Worm (Caenorhabditis elegans) whole organism, mixed stage, embryonic: ENCODE data around the gene hint-3.

Experiments
- M03D4.4 ChIP-seq: sonication (generic microtip); optimal IDR thresholded peaks from 2 replicates; lab custom pipeline; 2017; ENCODE audit warnings: mild to moderate bottlenecking, missing genetic modification characterization, missing compliant biosample characterization
- bed-3 ChIP-seq: fragments of 200-800 bp; sonication (Bioruptor generic); optimal IDR thresholded peaks from 3 replicates; lab custom pipeline; 2018; ENCODE audit warnings: mild to moderate bottlenecking, missing genetic modification characterization, moderate library complexity, missing compliant biosample characterization
- blmp-1 ChIP-seq: fragments of 150-350 bp; optimal IDR thresholded peaks from 2 replicates; lab custom pipeline; 2014; ENCODE audit warnings: missing biosample characterization, missing genetic modification characterization
- ceh-39 ChIP-seq: fragments of 150-350 bp; optimal IDR thresholded peaks from 2 replicates; lab custom pipeline; 2014; ENCODE audit warnings: missing biosample characterization, missing genetic modification characterization
- ceh-43 ChIP-seq: fragments of 200-800 bp; sonication (Bioruptor generic); optimal IDR thresholded peaks from 2 replicates; lab custom pipeline; 2018; ENCODE audit warnings: mild to moderate bottlenecking, missing genetic modification characterization, moderate library complexity, missing compliant biosample characterization
- ceh-83 ChIP-seq: fragments of 200-800 bp; sonication (Bioruptor generic); optimal IDR thresholded peaks from 2 replicates; lab custom pipeline; 2018; ENCODE audit warnings: mild to moderate bottlenecking, missing genetic modification characterization, missing compliant biosample characterization
- ces-1 ChIP-seq: fragments of 150-350 bp; optimal IDR thresholded peaks from 2 replicates; lab custom pipeline; 2014; ENCODE audit warnings: missing biosample characterization, missing genetic modification reagents, missing genetic modification characterization
- cnd-1 ChIP-seq: fragments of 200-800 bp; sonication (Bioruptor generic); optimal IDR thresholded peaks from 2 replicates; lab custom pipeline; 2018; ENCODE audit warnings: mild to moderate bottlenecking, missing genetic modification characterization, missing compliant biosample characterization
- drap-1 ChIP-seq: fragments of 200-800 bp; sonication (Bioruptor generic); optimal IDR thresholded peaks from 3 replicates; lab custom pipeline; 2018; ENCODE audit warnings: mild to moderate bottlenecking, missing genetic modification characterization, missing compliant biosample characterization
- elt-1 ChIP-seq: sonication (generic microtip); optimal IDR thresholded peaks from 2 replicates; lab custom pipeline; 2017; ENCODE audit warnings: missing genetic modification characterization, mild to moderate bottlenecking, missing compliant biosample characterization, antibody characterized with exemption, moderate library complexity, borderline replicate concordance; ENCODE audit not compliant: insufficient read depth
- elt-3 ChIP-seq: fragments of 150-350 bp; optimal IDR thresholded peaks from 2 replicates; lab custom pipeline; 2014; ENCODE audit warnings: missing biosample characterization, missing genetic modification characterization
- flh-1 ChIP-seq: fragments of 200-800 bp; sonication (Bioruptor generic); optimal IDR thresholded peaks from 2 replicates; lab custom pipeline; 2018; ENCODE audit warnings: mild to moderate bottlenecking, missing genetic modification characterization, moderate library complexity, missing compliant biosample characterization
- ham-2 ChIP-seq: fragments of 200-800 bp; sonication (Bioruptor generic); optimal IDR thresholded peaks from 2 replicates; lab custom pipeline; 2018; ENCODE audit warnings: mild to moderate bottlenecking, missing genetic modification characterization, missing compliant biosample characterization
- hlh-1 ChIP-seq: fragments of 150-350 bp; optimal IDR thresholded peaks from 2 replicates; lab custom pipeline; 2014; ENCODE audit warnings: missing biosample characterization, missing genetic modification reagents, missing genetic modification characterization
- lin-13 ChIP-seq: fragments of 150-350 bp; optimal IDR thresholded peaks from 2 replicates; lab custom pipeline; 2014; ENCODE audit warnings: missing biosample characterization, missing genetic modification characterization
- lin-32 ChIP-seq: fragments of 200-800 bp; sonication (Bioruptor generic); optimal IDR thresholded peaks from 2 replicates; lab custom pipeline; 2018; ENCODE audit warnings: mild to moderate bottlenecking, missing genetic modification characterization, missing compliant biosample characterization
- lsy-2 ChIP-seq: fragments of 150-350 bp; optimal IDR thresholded peaks from 2 replicates; lab custom pipeline; 2014; ENCODE audit warnings: missing biosample characterization, missing genetic modification characterization
- mab-5 ChIP-seq: fragments of 150-350 bp; optimal IDR thresholded peaks from 2 replicates; lab custom pipeline; 2014; ENCODE audit warnings: missing biosample characterization, missing genetic modification characterization
- mep-1 ChIP-seq: fragments of 150-350 bp; optimal IDR thresholded peaks from 2 replicates; lab custom pipeline; 2017; ENCODE audit warnings: missing biosample characterization, missing genetic modification reagents, missing genetic modification characterization, inconsistent platforms
- mls-2 ChIP-seq: sonication (generic microtip); optimal IDR thresholded peaks from 2 replicates; lab custom pipeline; 2016; ENCODE audit warnings: mild to moderate bottlenecking, missing genetic modification characterization, moderate library complexity, missing compliant biosample characterization
- nhr-2 ChIP-seq: fragments of 150-350 bp; optimal IDR thresholded peaks from 2 replicates; lab custom pipeline; 2014; ENCODE audit warnings: missing biosample characterization, missing genetic modification characterization
- nhr-237 ChIP-seq: fragments of 150-350 bp; optimal IDR thresholded peaks from 2 replicates; lab custom pipeline; 2014; ENCODE audit warnings: missing biosample characterization, missing genetic modification characterization
- nhr-28 ChIP-seq: fragments of 150-350 bp; optimal IDR thresholded peaks from 2 replicates; lab custom pipeline; 2014; ENCODE audit warnings: missing biosample characterization, missing genetic modification characterization
- nhr-76 ChIP-seq: sonication (generic microtip); optimal IDR thresholded peaks from 2 replicates; lab custom pipeline; 2017; ENCODE audit warnings: missing biosample characterization, missing genetic modification characterization
- pha-4 ChIP-seq: fragments of 150-350 bp; optimal IDR thresholded peaks from 2 replicates; lab custom pipeline; 2018; ENCODE audit warnings: missing biosample characterization, missing genetic modification reagents, missing genetic modification characterization
- sem-2 ChIP-seq: fragments of 200-800 bp; sonication (Bioruptor generic); optimal IDR thresholded peaks from 2 replicates; lab custom pipeline; 2018; ENCODE audit warnings: mild to moderate bottlenecking, missing genetic modification characterization, missing compliant biosample characterization
- sptf-1 ChIP-seq: sonication (generic microtip); optimal IDR thresholded peaks from 2 replicates; lab custom pipeline; 2017; ENCODE audit warnings: mild to moderate bottlenecking, missing genetic modification characterization, moderate library complexity, missing compliant biosample characterization
- tbx-8 ChIP-seq: fragments of 200-800 bp; sonication (Bioruptor generic); optimal IDR thresholded peaks from 2 replicates; lab custom pipeline; 2018; ENCODE audit warnings: mild to moderate bottlenecking, missing genetic modification characterization, moderate library complexity, missing compliant biosample characterization
- unc-120 ChIP-seq: sonication (generic microtip); optimal IDR thresholded peaks from 2 replicates; lab custom pipeline; 2017; ENCODE audit warnings: missing genetic modification characterization, missing compliant biosample characterization; ENCODE audit not compliant: poor library complexity, severe bottlenecking
- unc-39 ChIP-seq: fragments of 150-350 bp; optimal IDR thresholded peaks from 2 replicates; lab custom pipeline; 2014; ENCODE audit warnings: missing biosample characterization, missing genetic modification characterization
- unc-62 ChIP-seq: fragments of 150-350 bp; optimal IDR thresholded peaks from 2 replicates; lab custom pipeline; 2014; ENCODE audit warnings: missing biosample characterization, missing genetic modification reagents, missing genetic modification characterization
- zip-8 ChIP-seq: fragments of 150-350 bp; optimal IDR thresholded peaks from 2 replicates; lab custom pipeline; 2014; ENCODE audit warnings: missing biosample characterization, missing genetic modification characterization
- ztf-11 ChIP-seq: fragments of 150-350 bp; optimal IDR thresholded peaks from 2 replicates; lab custom pipeline; 2014; ENCODE audit warnings: missing biosample characterization, missing genetic modification characterization

The hint-3 gene

ce11 chrV:7773647-7774046, 13.4 kb downstream of the hint-3 start:
- TF ChIP-seq lin-13 (tag; lab: Kevin White, UChicago), result no peak
- no peak for TF ChIP-seq drap-1

ce11 chrV:7774143-7774595, 13.9 kb downstream of the hint-3 start, which contains the start of gene grl-10:
grl-10 (plus strand) TSS chrV:7774545.
- TF ChIP-seq ceh-39, result no peak
- TF ChIP-seq bed-3 (GFP tag; lab: Kevin White, UChicago), result no peak
- TF ChIP-seq ham-2, result peak; percentile 28
- no peak for TF ChIP-seq lin-32 (GFP tag; lab: Kevin White, UChicago)
- TF ChIP-seq elt-1, result peak; percentile 70
- TF ChIP-seq elt-3 (tag; lab: Kevin White, UChicago), result no peak

DNA sequence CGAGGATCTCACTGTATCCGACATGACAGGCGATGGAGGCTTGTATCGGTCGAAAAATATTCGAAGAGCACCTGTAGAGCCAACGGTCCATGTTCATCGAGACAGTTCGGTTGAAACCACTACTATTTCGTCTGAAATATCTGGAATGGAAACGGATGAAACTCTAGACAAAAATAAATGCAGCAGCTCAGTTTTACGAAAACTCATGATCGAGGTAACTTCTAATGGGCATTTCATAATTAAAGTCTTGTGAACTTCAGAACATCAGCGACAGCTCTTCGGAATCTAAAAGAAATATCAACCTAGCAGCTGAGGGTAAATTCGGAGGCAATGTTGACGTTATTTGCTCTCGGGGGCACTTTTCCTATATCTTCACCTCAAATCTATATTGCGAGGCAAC, 15.0 kb downstream of the hint-3 start:
- TF ChIP-seq lin-13 (tag; lab: Kevin White, UChicago) (no peak), lsy-2 (tag; lab: Kevin White, UChicago) (no peak), mls-2 (tag; lab: Kevin White, UChicago) (no peak), drap-1 (no peak), nhr-28 (no peak), ztf-11 (tag; lab: Kevin White, UChicago) (no peak), unc-39 (tag; lab: Kevin White, UChicago) (no peak), unc-62 (GFP tag; lab: Kevin White, UChicago) (no peak), ceh-83 (no peak)

- TF ChIP-seq pha-4 (peak; percentile 85), nhr-237 (tag; lab: Kevin White, UChicago) (peak; percentile 92), mls-2 (tag; lab: Kevin White, UChicago) (peak; percentile 31), ces-1 (peak; percentile 70), nhr-28 (no peak), blmp-1 (no peak), zip-8 (no peak), mab-5 (tag; lab: Kevin White, UChicago) (no peak), drap-1 (no peak), ham-2 (peak; percentile 54), ztf-11 (tag; lab: Kevin White, UChicago) (peak; percentile 8), mep-1 (tag; lab: Kevin White, UChicago) (peak; percentile 91), tbx-8 (GFP tag; lab: Kevin White, UChicago) (no peak), elt-3 (tag; lab: Kevin White, UChicago) (no peak), nhr-76 (tag; lab: Kevin White, UChicago) (no peak), unc-62 (GFP tag; lab: Kevin White, UChicago) (peak; percentile 19), unc-120 (peak; percentile 24), lin-13 (tag; lab: Kevin White, UChicago) (peak; percentile 75), lsy-2 (tag; lab: Kevin White, UChicago) (peak; percentile 85), sptf-1 (tag; lab: Kevin White, UChicago) (peak; percentile 64), M03D4.4 (tag; lab: Kevin White, UChicago) (no peak), flh-1 (GFP tag; lab: Kevin White, UChicago) (no peak), nhr-2 (no peak), hlh-1 (tag; lab: Kevin White, UChicago) (peak; percentile 56), sem-2 (GFP tag; lab: Kevin White, UChicago) (no peak), ceh-39 (peak; percentile 79), unc-39 (tag; lab: Kevin White, UChicago) (no peak)
Measured at ce11 chrV:7776029-7776628, 15.9 kb downstream of the hint-3 start, which contains the start of the genes rpl-39 and rps-30. rpl-39 (minus strand) TSS chrV:7776079. rps-30 (plus strand) TSS chrV:7776578.

- TF ChIP-seq nhr-76 (tag; lab: Kevin White, UChicago) (no peak), sptf-1 (tag; lab: Kevin White, UChicago) (no peak), drap-1 (no peak), nhr-28 (no peak), unc-39 (tag; lab: Kevin White, UChicago) (no peak), cnd-1 (no peak), unc-120 (no peak), lsy-2 (tag; lab: Kevin White, UChicago) (no peak), sem-2 (GFP tag; lab: Kevin White, UChicago) (no peak), mep-1 (tag; lab: Kevin White, UChicago) (no peak), blmp-1 (no peak), nhr-2 (no peak), lin-32 (GFP tag; lab: Kevin White, UChicago) (no peak), ceh-43 (GFP tag; lab: Kevin White, UChicago) (no peak)
Measured at ce11 chrV:7777098-7777497, 16.8 kb downstream of the hint-3 start, which contains the start of gene C26F1.3. C26F1.3 (plus strand) TSS chrV:7777300.
